Worm (Caenorhabditis elegans) whole organism, late embryonic: ENCODE measurements around the gene F09C6.14.

Experiments used
- ama-1 ChIP-seq: fragments of 150-350 bp; optimal IDR thresholded peaks from 2 replicates; lab custom pipeline; 2014
- elt-4 ChIP-seq: sonication (generic microtip); optimal IDR thresholded peaks from 2 replicates; lab custom pipeline; 2016; ENCODE audit warnings: missing genetic modification characterization, missing compliant biosample characterization
- ets-4 ChIP-seq: sonication (generic microtip); optimal IDR thresholded peaks from 2 replicates; lab custom pipeline; 2016; ENCODE audit warnings: missing genetic modification characterization, missing compliant biosample characterization
- fax-1 ChIP-seq: sonication (generic microtip); optimal IDR thresholded peaks from 2 replicates; lab custom pipeline; 2016; ENCODE audit warnings: missing genotype, missing genetic modification characterization, missing compliant biosample characterization
- fkh-10 ChIP-seq: fragments of 150-350 bp; optimal IDR thresholded peaks from 2 replicates; lab custom pipeline; 2014; ENCODE audit warnings: missing biosample characterization, missing genetic modification reagents, missing genetic modification characterization
- hlh-30 ChIP-seq: sonication (generic microtip); optimal IDR thresholded peaks from 2 replicates; lab custom pipeline; 2017; ENCODE audit warnings: antibody characterized with exemption, missing genetic modification characterization, missing compliant biosample characterization; ENCODE audit not compliant: insufficient read depth
- pha-2 ChIP-seq: sonication (generic microtip); optimal IDR thresholded peaks from 2 replicates; lab custom pipeline; 2017; ENCODE audit warnings: mild to moderate bottlenecking, missing genetic modification characterization, missing compliant biosample characterization
- pha-4 ChIP-seq: fragments of 150-350 bp; optimal IDR thresholded peaks from 2 replicates; lab custom pipeline; 2018; ENCODE audit warnings: missing biosample characterization, missing genetic modification reagents, missing genetic modification characterization
- pqm-1 ChIP-seq: sonication (generic microtip); optimal IDR thresholded peaks from 2 replicates; lab custom pipeline; 2016; ENCODE audit warnings: missing genetic modification characterization, missing compliant biosample characterization

ce11 chrV:16848498-16848897 lies 32.3 kb upstream of the F09C6.14 start, which contains the start of the genes clec-36 and clec-26:
- TF ChIP-seq ama-1 (no peak), elt-4 (no peak), fax-1 (tag; lab: Kevin White, UChicago) (no peak), pqm-1 (tag; lab: Kevin White, UChicago) (no peak), pha-2 (tag; lab: Kevin White, UChicago) (no peak), fkh-10 (GFP tag; lab: Kevin White, UChicago) (no peak), ets-4 (tag; lab: Kevin White, UChicago) (no peak), pha-4 (tag; lab: Kevin White, UChicago) (no peak), hlh-30 (tag; lab: Kevin White, UChicago) (no peak)
